Fruit fly (Drosophila melanogaster) whole organism, adult: Measurements from ENCODE around the gene CG7606.

Experiments
- CG5204 ChIP-seq: fragments of 200-800 bp; sonication (Bioruptor generic); optimal IDR thresholded peaks from 2 replicates; lab custom pipeline; 2016; ENCODE audit warnings: missing biosample characterization, missing genetic modification characterization
- CG7101 ChIP-seq: fragments of 200-800 bp; sonication (Bioruptor generic); optimal IDR thresholded peaks from 2 replicates; lab custom pipeline; 2018; ENCODE audit warnings: missing biosample characterization, mild to moderate bottlenecking, missing genetic modification characterization, moderate library complexity
- cic ChIP-seq: fragments of 200-800 bp; sonication (Bioruptor generic); optimal IDR thresholded peaks from 2 replicates; lab custom pipeline; 2017; ENCODE audit warnings: missing biosample characterization, mild to moderate bottlenecking, missing genetic modification characterization, moderate library complexity
- cnc ChIP-seq, 2 experiments: fragments of >200 bp; optimal IDR thresholded peaks; 2 replicates each; lab custom pipeline; 2017
- kay ChIP-seq: fragments of 200-800 bp; sonication (Bioruptor generic); peaks from one replicate; lab custom pipeline; 2016; ENCODE audit warnings: missing biosample characterization, missing genetic modification characterization, borderline replicate concordance
- tj ChIP-seq: fragments of 200-800 bp; sonication (Bioruptor generic); optimal IDR thresholded peaks from 3 replicates; lab custom pipeline; 2017; ENCODE audit warnings: missing biosample characterization, mild to moderate bottlenecking, missing genetic modification characterization, moderate library complexity

DNA sequence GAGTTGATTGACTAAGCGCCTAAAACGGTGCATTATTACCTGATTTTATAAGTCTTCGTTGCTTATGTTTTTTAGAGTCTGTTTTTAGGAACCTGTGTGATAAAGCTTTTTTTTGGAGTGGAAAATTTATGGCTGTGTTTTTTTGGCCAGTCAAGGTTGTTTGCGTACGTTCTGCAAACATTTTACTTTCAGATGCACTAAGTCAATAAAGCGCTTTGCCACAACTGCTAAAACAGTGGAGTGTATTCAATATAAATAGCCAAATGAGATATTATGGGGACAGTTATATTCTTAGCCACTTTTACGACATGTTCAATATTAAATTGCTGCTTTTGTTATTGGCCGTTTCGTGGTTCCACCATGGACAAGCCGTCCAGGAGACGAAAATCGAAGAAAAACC is 1.3 kb upstream of the CG7606 start, which contains the start of gene Sgs5:
- TF ChIP-seq CG7101 (tag; lab: Kevin White, UChicago) (no peak), cnc (optimal IDR thresholded peaks at IDR 0.05; lab: Kevin White, UChicago) (no peak), CG5204 (GFP tag; lab: Kevin White, UChicago) (no peak), tj (GFP tag; lab: Kevin White, UChicago) (no peak), cic (no peak), kay (GFP tag; lab: Kevin White, UChicago) (no peak)
